Fruit fly (Drosophila melanogaster): ENCODE results near the gene Sfp24Bb.

Sfp24Bb gene

dm6 chr2L:3703260-3703659 is 33.7 kb upstream of the Sfp24Bb start, which contains the start of gene CG2816 (continued):
- TF ChIP-seq CG9797 (GFP tag; optimal IDR thresholded peaks at IDR 0.05), result no peak
- TF ChIP-seq Ets97D (GFP tag; optimal IDR thresholded peaks at IDR 0.05), result no peak
- peak; percentile 77 for TF ChIP-seq CG9609 (GFP tag; optimal IDR thresholded peaks at IDR 0.05)
- no peak for TF ChIP-seq CG11398 (GFP tag; optimal IDR thresholded peaks at IDR 0.05)
- TF ChIP-seq CG13775 (GFP tag; optimal IDR thresholded peaks at IDR 0.05), result peak; percentile 26
- TF ChIP-seq trh (GFP tag; optimal IDR thresholded peaks at IDR 0.05), result no peak
- no peak for TF ChIP-seq mld (GFP tag; IDR thresholded peaks at IDR 0.05; ENCODE audit: partially characterized antibody)
- peak; percentile 88 for TF ChIP-seq fu2 (GFP tag; optimal IDR thresholded peaks at IDR 0.05)
- no peak for TF ChIP-seq Sin3A (optimal IDR thresholded peaks at IDR 0.05)
- no peak for TF ChIP-seq Bgb (GFP tag; IDR thresholded peaks at IDR 0.05; ENCODE audit: partially characterized antibody)
- peak; percentile 23; the same call in 1 of the 2 replicates for TF ChIP-seq ham (GFP tag; IDR thresholded peaks at IDR 0.05)
- TF ChIP-seq CG42726 (GFP tag; IDR thresholded peaks at IDR 0.05; ENCODE audit: partially characterized antibody), result no peak
- TF ChIP-seq Myb (GFP tag; optimal IDR thresholded peaks at IDR 0.05), result peak; percentile 72
- TF ChIP-seq CG10366 (GFP tag; IDR thresholded peaks at IDR 0.05), result peak; percentile 49; the same call in 1 of the 2 replicates
- TF ChIP-seq chn (GFP tag; optimal IDR thresholded peaks at IDR 0.05), result peak; percentile 25
- TF ChIP-seq pan (optimal IDR thresholded peaks at IDR 0.05), result no peak
- peak in 1 of 2 experiments; percentile 60 for TF ChIP-seq pan (GFP tag; optimal IDR thresholded peaks at IDR 0.05 in 1 of 2, IDR thresholded peaks at IDR 0.05 in 1 of 2)
- no peak for TF ChIP-seq gcm2 (GFP tag; optimal IDR thresholded peaks at IDR 0.05)
- TF ChIP-seq CG33557 (GFP tag; optimal IDR thresholded peaks at IDR 0.05), result no peak
- TF ChIP-seq E2f1 (GFP tag; IDR thresholded peaks at IDR 0.05), result 0 out of 2 replicates have a peak, but pooled peaks have one; percentile 33
- no peak for TF ChIP-seq Ravus (GFP tag; IDR thresholded peaks at IDR 0.05)
- TF ChIP-seq B-H2 (GFP tag; optimal IDR thresholded peaks at IDR 0.05), result no peak
- no peak for TF ChIP-seq HLHmδ (GFP tag; optimal IDR thresholded peaks at IDR 0.05)
- TF ChIP-seq Kr (GFP tag; optimal IDR thresholded peaks at IDR 0.05), result no peak
- TF ChIP-seq sens (GFP tag), result peak; percentile 78
- no peak for TF ChIP-seq sc (optimal IDR thresholded peaks at IDR 0.05)
- no peak for TF ChIP-seq sc (GFP tag; optimal IDR thresholded peaks at IDR 0.05)
- no peak for TF ChIP-seq CG1529 (GFP tag; optimal IDR thresholded peaks at IDR 0.05)
- no peak for TF ChIP-seq YL-1 (GFP tag; optimal IDR thresholded peaks at IDR 0.05)
- TF ChIP-seq CG12744 (GFP tag; optimal IDR thresholded peaks at IDR 0.05), result peak; percentile 24
- peak; percentile 35 for TF ChIP-seq ftz-f1 (GFP tag; optimal IDR thresholded peaks at IDR 0.05)
- no peak for TF ChIP-seq kni (GFP tag; optimal IDR thresholded peaks at IDR 0.05)
- TF ChIP-seq klu (GFP tag; IDR thresholded peaks at IDR 0.05), result peak; percentile 83
- no peak for TF ChIP-seq fru (optimal IDR thresholded peaks at IDR 0.05)
- TF ChIP-seq CG11085 (GFP tag; IDR thresholded peaks at IDR 0.05), result 0 out of 2 replicates have a peak, but pooled peaks have one; percentile 23
- no peak for TF ChIP-seq Hmx (GFP tag; optimal IDR thresholded peaks at IDR 0.05)
- no peak for TF ChIP-seq Trl (optimal IDR thresholded peaks at IDR 0.05)
- peak; percentile 26 for TF ChIP-seq Trl (GFP tag; optimal IDR thresholded peaks at IDR 0.05)
- TF ChIP-seq hbn (GFP tag; IDR thresholded peaks at IDR 0.05; ENCODE audit: partially characterized antibody), result no peak
- TF ChIP-seq lmd (GFP tag; IDR thresholded peaks at IDR 0.05), result peak; percentile 92
- TF ChIP-seq ERR (GFP tag; optimal IDR thresholded peaks at IDR 0.05), result no peak
- TF ChIP-seq CG11723 (GFP tag; optimal IDR thresholded peaks at IDR 0.05), result no peak
- TF ChIP-seq gem (tag; optimal IDR thresholded peaks at IDR 0.05), result peak; percentile 81
- peak; percentile 68 for TF ChIP-seq schlank (tag; optimal IDR thresholded peaks at IDR 0.05)
- TF ChIP-seq CG14860 (GFP tag; IDR thresholded peaks at IDR 0.05; ENCODE audit: partially characterized antibody), result no peak
- TF ChIP-seq trem (tag; optimal IDR thresholded peaks at IDR 0.05), result no peak
- no peak for TF ChIP-seq CG34422 (GFP tag; IDR thresholded peaks at IDR 0.05)
- TF ChIP-seq Antp (GFP tag; optimal IDR thresholded peaks at IDR 0.05), result peak; percentile 32
- no peak for TF ChIP-seq chm (GFP tag; IDR thresholded peaks at IDR 0.05)
- TF ChIP-seq gsb (GFP tag; IDR thresholded peaks at IDR 0.05), result 0 out of 2 replicates have a peak, but pooled peaks have one; percentile 17
- TF ChIP-seq gt (GFP tag; IDR thresholded peaks at IDR 0.05), result no peak
- peak; percentile 67 for TF ChIP-seq shn (GFP tag; optimal IDR thresholded peaks at IDR 0.05)
- TF ChIP-seq ro (GFP tag; IDR thresholded peaks at IDR 0.05), result no peak
- TF ChIP-seq danr (GFP tag; IDR thresholded peaks at IDR 0.05), result no peak

All from whole organism, embryonic.